Worm (Caenorhabditis elegans): ENCODE measurements around the gene cwc-15.

DNA sequence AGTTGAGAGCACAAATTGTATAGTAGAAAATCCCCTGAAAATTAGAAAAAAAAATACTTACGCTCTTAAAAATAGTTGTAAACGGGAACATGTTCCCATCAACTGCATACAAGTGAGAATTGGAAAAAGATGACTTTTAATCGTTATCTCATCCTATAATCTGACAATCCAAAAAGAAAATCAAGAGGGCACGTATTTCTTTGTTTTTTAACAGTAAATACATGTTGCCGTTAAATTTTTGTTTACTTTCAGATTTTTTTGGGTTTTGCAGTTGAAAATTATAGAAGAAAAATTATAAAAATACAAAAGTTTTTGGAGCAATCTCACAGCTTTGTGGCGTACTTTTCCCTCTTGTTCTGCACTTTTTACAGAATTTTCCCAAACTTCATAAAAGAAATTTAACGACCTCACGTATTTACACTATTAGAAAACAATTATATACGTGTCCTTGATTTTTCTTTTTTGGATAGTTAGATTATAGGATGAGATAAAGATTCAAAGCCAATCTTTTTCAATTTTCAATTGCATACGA, 26.4 kb upstream of the cwc-15 start, which contains the start of the genes C06C6.9 and C06C6.8:
- TF ChIP-seq C04F5.9 (tag; optimal IDR thresholded peaks at IDR 0.05): no peak
- no peak for TF ChIP-seq skn-1 (tag; optimal IDR thresholded peaks at IDR 0.05)
- TF ChIP-seq lin-13 (GFP tag; optimal IDR thresholded peaks at IDR 0.05): no peak
- no peak for TF ChIP-seq lin-15B (tag; optimal IDR thresholded peaks at IDR 0.05)
- no peak for TF ChIP-seq nhr-76 (tag; optimal IDR thresholded peaks at IDR 0.05)
- TF ChIP-seq mab-9 (GFP tag; IDR thresholded peaks at IDR 0.05): no peak
- TF ChIP-seq mef-2 (tag; optimal IDR thresholded peaks at IDR 0.05): no peak
- no peak for TF ChIP-seq fkh-10 (GFP tag; optimal IDR thresholded peaks at IDR 0.05)
- TF ChIP-seq rnt-1 (tag; optimal IDR thresholded peaks at IDR 0.05): no peak
- TF ChIP-seq C16A3.4 (tag; optimal IDR thresholded peaks at IDR 0.05): no peak
- no peak for TF ChIP-seq ces-1 (GFP tag; optimal IDR thresholded peaks at IDR 0.05)
- no peak for TF ChIP-seq nhr-77 (tag; optimal IDR thresholded peaks at IDR 0.05)
